Worm (Caenorhabditis elegans) whole organism, L1 larva: Measurements from ENCODE around the gene ZK1127.3.

Source experiments
- C16A3.4 ChIP-seq: fragments of 150-350 bp; optimal IDR thresholded peaks from 2 replicates; lab custom pipeline; 2014; ENCODE audit warnings: missing biosample characterization, missing genetic modification characterization
- C34B4.2 ChIP-seq: sonication (generic microtip); optimal IDR thresholded peaks from 2 replicates; lab custom pipeline; 2017; ENCODE audit warnings: mild to moderate bottlenecking, missing genetic modification characterization, missing compliant biosample characterization
- F16B12.6 ChIP-seq: fragments of 150-350 bp; optimal IDR thresholded peaks from 2 replicates; lab custom pipeline; 2014; ENCODE audit warnings: missing biosample characterization, missing genetic modification characterization
- Y116A8C.19 ChIP-seq: sonication (generic microtip); optimal IDR thresholded peaks from 2 replicates; lab custom pipeline; 2016; ENCODE audit warnings: missing compliant biosample characterization, missing genetic modification characterization, borderline replicate concordance
- ama-1 ChIP-seq: fragments of 150-350 bp; optimal IDR thresholded peaks from 2 replicates; lab custom pipeline; 2014
- ceh-8 ChIP-seq: fragments of 200-800 bp; sonication (Bioruptor generic); optimal IDR thresholded peaks from 2 replicates; lab custom pipeline; 2018; ENCODE audit warnings: mild to moderate bottlenecking, missing genetic modification characterization, moderate library complexity, missing compliant biosample characterization
- ceh-82 ChIP-seq, 3 experiments: fragments of 150-350 bp in 1 of 3; sonication (generic microtip) in 2 of 3; optimal IDR thresholded peaks; 2 replicates each; lab custom pipeline; 2014 to 2017; ENCODE audit warnings: missing biosample characterization in 3 of 3, missing genetic modification characterization in 3 of 3
- ceh-88 ChIP-seq: fragments of 200-800 bp; sonication (Bioruptor generic); IDR thresholded peaks from 2 replicates; pipeline ENCODE4 v1.3.6; 2022; ENCODE audit warnings: missing genetic modification characterization, missing compliant biosample characterization
- ceh-90 ChIP-seq: sonication (generic microtip); optimal IDR thresholded peaks from 2 replicates; lab custom pipeline; 2016; ENCODE audit warnings: missing genetic modification characterization, missing compliant biosample characterization
- dpl-1 ChIP-seq, 3 experiments: fragments of 150-350 bp in 2 of 3; sonication (generic microtip) in 1 of 3; optimal IDR thresholded peaks; 2 replicates each; lab custom pipeline; 2014 to 2017; ENCODE audit warnings: missing biosample characterization in 3 of 3, missing genetic modification characterization in 3 of 3, missing genetic modification reagents in 3 of 3
- dsc-1 ChIP-seq: sonication (generic microtip); optimal IDR thresholded peaks from 2 replicates; lab custom pipeline; 2016; ENCODE audit warnings: mild to moderate bottlenecking, missing genetic modification characterization, missing compliant biosample characterization
- efl-1 ChIP-seq, 4 experiments: fragments of 150-350 bp; optimal IDR thresholded peaks in 3 of 4; peaks in 1 of 4; 1 replicate in 1 of 4; 2 replicates in 3 of 4; lab custom pipeline; 2014; ENCODE audit warnings: missing biosample characterization in 2 of 4, missing genetic modification characterization in 2 of 4, missing genetic modification reagents in 2 of 4
- efl-3 ChIP-seq: fragments of 200-800 bp; sonication (Bioruptor generic); optimal IDR thresholded peaks from 2 replicates; lab custom pipeline; 2018; ENCODE audit warnings: mild to moderate bottlenecking, missing genetic modification characterization, missing compliant biosample characterization
- elt-2 ChIP-seq: sonication (generic microtip); optimal IDR thresholded peaks from 2 replicates; lab custom pipeline; 2016; ENCODE audit warnings: missing genetic modification characterization, mild to moderate bottlenecking, inconsistent platforms, missing compliant biosample characterization, missing genetic modification reagents
- fkh-10 ChIP-seq: sonication (generic microtip); optimal IDR thresholded peaks from 2 replicates; lab custom pipeline; 2017; ENCODE audit warnings: missing biosample characterization, missing genetic modification reagents, missing genetic modification characterization
- grh-1 ChIP-seq: fragments of 200-800 bp; sonication (Bioruptor generic); IDR thresholded peaks from 2 replicates; pipeline ENCODE4 v1.3.6; 2022; ENCODE audit warnings: missing genetic modification reagents, missing genetic modification characterization, missing compliant biosample characterization
- hlh-4 ChIP-seq: sonication (generic microtip); optimal IDR thresholded peaks from 2 replicates; lab custom pipeline; 2016; ENCODE audit warnings: mild to moderate bottlenecking, missing genetic modification characterization, missing compliant biosample characterization
- hpl-2 ChIP-seq: fragments of 150-350 bp; optimal IDR thresholded peaks from 2 replicates; lab custom pipeline; 2014; ENCODE audit warnings: missing biosample characterization, missing genetic modification reagents, missing genetic modification characterization
- irx-1 ChIP-seq: sonication (generic microtip); optimal IDR thresholded peaks from 2 replicates; lab custom pipeline; 2016; ENCODE audit warnings: missing genetic modification characterization, missing compliant biosample characterization
- lin-13 ChIP-seq: fragments of 150-350 bp; optimal IDR thresholded peaks from 2 replicates; lab custom pipeline; 2014; ENCODE audit warnings: missing biosample characterization, missing genetic modification reagents, missing genetic modification characterization
- lin-14 ChIP-seq: fragments of 200-800 bp; sonication (Bioruptor generic); optimal IDR thresholded peaks from 2 replicates; lab custom pipeline; 2018; ENCODE audit warnings: mild to moderate bottlenecking, missing genetic modification characterization, moderate library complexity, missing compliant biosample characterization
- lin-15B ChIP-seq: fragments of 150-350 bp; sonication (generic microtip); optimal IDR thresholded peaks from 3 replicates; lab custom pipeline; 2014; ENCODE audit warnings: missing biosample characterization, missing genetic modification characterization
- lin-35 ChIP-seq, 2 experiments: fragments of 150-350 bp; optimal IDR thresholded peaks; 2 replicates each; lab custom pipeline; 2014; ENCODE audit warnings: missing biosample characterization in 2 of 2, missing genetic modification characterization in 2 of 2, missing genetic modification reagents in 2 of 2
- lin-39 ChIP-seq: fragments of 150-350 bp; optimal IDR thresholded peaks from 2 replicates; lab custom pipeline; 2014; ENCODE audit warnings: missing biosample characterization, missing genetic modification reagents, missing genetic modification characterization
- mef-2 ChIP-seq: fragments of 150-350 bp; optimal IDR thresholded peaks from 2 replicates; lab custom pipeline; 2014; ENCODE audit warnings: missing biosample characterization, missing genetic modification characterization
- mep-1 ChIP-seq: fragments of 150-350 bp; optimal IDR thresholded peaks from 2 replicates; lab custom pipeline; 2014; ENCODE audit warnings: missing biosample characterization, missing genetic modification characterization
- nhr-12 ChIP-seq: sonication (generic microtip); optimal IDR thresholded peaks from 2 replicates; lab custom pipeline; 2017; ENCODE audit warnings: missing biosample characterization, missing genetic modification characterization
- nhr-19 ChIP-seq: fragments of 200-800 bp; sonication (Bioruptor generic); conservative IDR thresholded peaks from 2 replicates; pipeline ENCODE4 v1.3.6; 2022; ENCODE audit warnings: missing genetic modification characterization, missing compliant biosample characterization
- nhr-237 ChIP-seq: fragments of 150-350 bp; optimal IDR thresholded peaks from 2 replicates; lab custom pipeline; 2014; ENCODE audit warnings: missing biosample characterization, missing genetic modification characterization
- nhr-47 ChIP-seq: sonication (generic microtip); optimal IDR thresholded peaks from 2 replicates; lab custom pipeline; 2016; ENCODE audit warnings: mild to moderate bottlenecking, missing genetic modification characterization, moderate library complexity, missing compliant biosample characterization
- nhr-71 ChIP-seq: sonication (generic microtip); optimal IDR thresholded peaks from 2 replicates; lab custom pipeline; 2016; ENCODE audit warnings: mild to moderate bottlenecking, missing genetic modification characterization, moderate library complexity, missing compliant biosample characterization
- nhr-76 ChIP-seq: sonication (generic microtip); optimal IDR thresholded peaks from 2 replicates; lab custom pipeline; 2017; ENCODE audit warnings: missing biosample characterization, missing genetic modification characterization
- nhr-77 ChIP-seq: fragments of 150-350 bp; optimal IDR thresholded peaks from 2 replicates; lab custom pipeline; 2014; ENCODE audit warnings: missing biosample characterization, missing genetic modification characterization
- pax-3 ChIP-seq: fragments of 200-800 bp; sonication (Bioruptor generic); optimal IDR thresholded peaks from 2 replicates; lab custom pipeline; 2018; ENCODE audit warnings: mild to moderate bottlenecking, missing genetic modification characterization, moderate library complexity, missing compliant biosample characterization
- rnt-1 ChIP-seq: sonication (generic microtip); optimal IDR thresholded peaks from 2 replicates; lab custom pipeline; 2016; ENCODE audit warnings: mild to moderate bottlenecking, missing genetic modification characterization, moderate library complexity, missing compliant biosample characterization
- skn-1 ChIP-seq: fragments of 150-350 bp; optimal IDR thresholded peaks from 2 replicates; lab custom pipeline; 2014; ENCODE audit warnings: missing biosample characterization, missing genetic modification characterization
- snpc-4 ChIP-seq: fragments of 150-350 bp; optimal IDR thresholded peaks from 2 replicates; lab custom pipeline; 2014; ENCODE audit warnings: missing biosample characterization, missing genetic modification characterization
- snu-23 ChIP-seq: sonication (generic microtip); optimal IDR thresholded peaks from 2 replicates; lab custom pipeline; 2016; ENCODE audit warnings: missing genetic modification characterization, missing compliant biosample characterization
- sox-4 ChIP-seq: sonication (generic microtip); optimal IDR thresholded peaks from 2 replicates; lab custom pipeline; 2016; ENCODE audit warnings: missing genetic modification characterization, missing compliant biosample characterization
- sup-37 ChIP-seq: fragments of 200-800 bp; sonication (Bioruptor generic); optimal IDR thresholded peaks from 2 replicates; lab custom pipeline; 2018; ENCODE audit warnings: mild to moderate bottlenecking, missing genetic modification characterization, missing compliant biosample characterization
- tbx-2 ChIP-seq: sonication (generic microtip); optimal IDR thresholded peaks from 2 replicates; lab custom pipeline; 2016; ENCODE audit warnings: missing genetic modification characterization, missing compliant biosample characterization
- tlp-1 ChIP-seq: fragments of 150-350 bp; optimal IDR thresholded peaks from 2 replicates; lab custom pipeline; 2014; ENCODE audit warnings: missing biosample characterization, missing genetic modification characterization
- unc-130 ChIP-seq: fragments of 150-350 bp; optimal IDR thresholded peaks from 2 replicates; lab custom pipeline; 2017; ENCODE audit warnings: missing biosample characterization, missing genetic modification characterization, inconsistent platforms
- unc-30 ChIP-seq: sonication (generic microtip); optimal IDR thresholded peaks from 2 replicates; lab custom pipeline; 2017; ENCODE audit warnings: missing biosample characterization, missing genetic modification characterization
- unc-62 ChIP-seq: fragments of 150-350 bp; optimal IDR thresholded peaks from 2 replicates; lab custom pipeline; 2014; ENCODE audit warnings: missing biosample characterization, missing genetic modification reagents, missing genetic modification characterization
- unc-86 ChIP-seq: sonication (generic microtip); optimal IDR thresholded peaks from 2 replicates; lab custom pipeline; 2016; ENCODE audit warnings: missing genetic modification characterization, missing compliant biosample characterization
- unc-98 ChIP-seq: fragments of 200-800 bp; sonication (Bioruptor generic); IDR thresholded peaks from 2 replicates; pipeline ENCODE4 v1.3.6; 2022; ENCODE audit warnings: missing genetic modification characterization, missing compliant biosample characterization
- vab-15 ChIP-seq: sonication (generic microtip); optimal IDR thresholded peaks from 2 replicates; lab custom pipeline; 2017; ENCODE audit warnings: missing genotype, mild to moderate bottlenecking, missing genetic modification characterization, missing compliant biosample characterization
- zag-1 ChIP-seq: fragments of 150-350 bp; optimal IDR thresholded peaks from 2 replicates; lab custom pipeline; 2014; ENCODE audit warnings: missing biosample characterization, missing genetic modification characterization
- ztf-4 ChIP-seq: fragments of 150-350 bp; optimal IDR thresholded peaks from 2 replicates; lab custom pipeline; 2014; ENCODE audit warnings: missing biosample characterization, missing genetic modification characterization

The ZK1127.3 gene

ce11 chrII:7022370-7023001 is 32.6 kb upstream of the ZK1127.3 start, which contains the start of the genes lst-6 and lst-5 (continued):
- TF ChIP-seq fkh-10 (GFP tag; lab: Kevin White, UChicago) (peak; percentile 47), snpc-4 (tag; lab: Kevin White, UChicago) (peak; percentile 56), lin-15B (tag; lab: Kevin White, UChicago) (peak; percentile 50), mef-2 (no peak), sox-4 (no peak), ceh-90 (tag; lab: Kevin White, UChicago) (no peak), mep-1 (peak; percentile 60), unc-62 (GFP tag; lab: Kevin White, UChicago) (no peak), C16A3.4 (tag; lab: Kevin White, UChicago) (peak; percentile 69), sup-37 (GFP tag; lab: Kevin White, UChicago) (peak; percentile 10), lin-14 (GFP tag; lab: Kevin White, UChicago) (peak; percentile 86), lin-39 (tag; lab: Kevin White, UChicago) (peak; percentile 31), efl-1 (optimal IDR thresholded peaks at IDR 0.05; lab: Kevin White, UChicago) (peak; percentile 61 to 73), efl-1 (GFP tag; optimal IDR thresholded peaks at IDR 0.05 in 1 of 2; lab: Kevin White, UChicago) (peak; percentile 67 to 97), ceh-8 (GFP tag; lab: Kevin White, UChicago) (peak; percentile 5), grh-1 (GFP tag; lab: Robert Waterston, UW) (no peak), nhr-76 (tag; lab: Kevin White, UChicago) (no peak), tbx-2 (tag; lab: Kevin White, UChicago) (peak; percentile 68), F16B12.6 (tag; lab: Kevin White, UChicago) (peak; percentile 58), ama-1 (lab: Kevin White, UChicago) (no peak), hpl-2 (no peak), elt-2 (tag; lab: Kevin White, UChicago) (peak; percentile 75), snu-23 (GFP tag; lab: Kevin White, UChicago) (peak; percentile 76), nhr-47 (tag; lab: Kevin White, UChicago) (peak; percentile 80), lin-13 (GFP tag; lab: Kevin White, UChicago) (peak; percentile 24), tlp-1 (tag; lab: Kevin White, UChicago) (no peak), unc-30 (no peak), ceh-82 (tag; optimal IDR thresholded peaks at IDR 0.05; lab: Kevin White, UChicago) (peak; percentile 54 to 58 (median 56)), vab-15 (tag; lab: Kevin White, UChicago) (no peak), nhr-77 (tag; lab: Kevin White, UChicago) (peak; percentile 39), ztf-4 (no peak), rnt-1 (tag; lab: Kevin White, UChicago) (peak; percentile 60), nhr-71 (tag; lab: Kevin White, UChicago) (peak; percentile 84), unc-98 (GFP tag; lab: Robert Waterston, UW) (no peak), ceh-88 (GFP tag; lab: Robert Waterston, UW) (peak; percentile 62), efl-3 (GFP tag; lab: Kevin White, UChicago) (no peak), unc-130 (tag; lab: Kevin White, UChicago) (peak; percentile 33), nhr-19 (peak; percentile 65), unc-86 (tag; lab: Kevin White, UChicago) (peak; percentile 58), hlh-4 (no peak), zag-1 (tag; lab: Kevin White, UChicago) (no peak), nhr-237 (tag; lab: Kevin White, UChicago) (no peak), dpl-1 (GFP tag; optimal IDR thresholded peaks at IDR 0.05; lab: Kevin White, UChicago) (peak; percentile 34 to 77 (median 73)), irx-1 (peak; percentile 47), dsc-1 (tag; lab: Kevin White, UChicago) (peak; percentile 70), C34B4.2 (tag; lab: Kevin White, UChicago) (no peak), nhr-12 (tag; lab: Kevin White, UChicago) (no peak), Y116A8C.19 (tag; lab: Kevin White, UChicago) (no peak), skn-1 (tag; lab: Kevin White, UChicago) (peak; percentile 50), pax-3 (tag; lab: Kevin White, UChicago) (no peak), lin-35 (GFP tag; optimal IDR thresholded peaks at IDR 0.05; lab: Kevin White, UChicago) (peak; percentile 63 to 82)
